Worm (Caenorhabditis elegans) whole organism, late embryonic: ENCODE results near the gene mab-3.

Experiments used
- C08G9.2 ChIP-seq: sonication (generic microtip); optimal IDR thresholded peaks from 2 replicates; lab custom pipeline; 2016; ENCODE audit warnings: mild to moderate bottlenecking, missing genetic modification characterization, moderate library complexity, missing compliant biosample characterization
- C38D4.7 ChIP-seq: fragments of 200-800 bp; sonication (Bioruptor generic); optimal IDR thresholded peaks from 2 replicates; lab custom pipeline; 2018; ENCODE audit warnings: mild to moderate bottlenecking, missing genetic modification characterization, moderate library complexity, missing compliant biosample characterization
- F13H6.1 ChIP-seq: sonication (generic microtip); optimal IDR thresholded peaks from 2 replicates; lab custom pipeline; 2016; ENCODE audit warnings: missing genetic modification characterization, missing compliant biosample characterization
- K02D7.2 ChIP-seq: sonication (generic microtip); optimal IDR thresholded peaks from 2 replicates; lab custom pipeline; 2017; ENCODE audit warnings: mild to moderate bottlenecking, missing genetic modification characterization, missing compliant biosample characterization
- T23F11.4 ChIP-seq: fragments of 200-800 bp; sonication (Bioruptor generic); optimal IDR thresholded peaks from 2 replicates; lab custom pipeline; 2018; ENCODE audit warnings: mild to moderate bottlenecking, missing genetic modification characterization, missing compliant biosample characterization
- ama-1 ChIP-seq: fragments of 150-350 bp; optimal IDR thresholded peaks from 2 replicates; lab custom pipeline; 2014
- ceh-14 ChIP-seq: sonication (generic microtip); optimal IDR thresholded peaks from 2 replicates; lab custom pipeline; 2016; ENCODE audit warnings: missing genotype, missing genetic modification characterization, missing compliant biosample characterization
- ceh-18 ChIP-seq: sonication (generic microtip); optimal IDR thresholded peaks from 2 replicates; lab custom pipeline; 2016; ENCODE audit warnings: missing genetic modification characterization, missing compliant biosample characterization
- ceh-34 ChIP-seq: sonication (generic microtip); optimal IDR thresholded peaks from 2 replicates; lab custom pipeline; 2016; ENCODE audit warnings: mild to moderate bottlenecking, missing genetic modification characterization, missing compliant biosample characterization
- ceh-45 ChIP-seq: fragments of 200-800 bp; sonication (Bioruptor generic); IDR thresholded peaks from 2 replicates; pipeline ENCODE4 v1.3.6; 2022; ENCODE audit warnings: missing genetic modification reagents, missing genetic modification characterization, missing compliant biosample characterization
- ceh-48 ChIP-seq: sonication (generic microtip); optimal IDR thresholded peaks from 2 replicates; lab custom pipeline; 2016; ENCODE audit warnings: missing genetic modification characterization, inconsistent platforms, missing compliant biosample characterization
- dmd-4 ChIP-seq: sonication (generic microtip); optimal IDR thresholded peaks from 2 replicates; lab custom pipeline; 2016; ENCODE audit warnings: borderline replicate concordance, missing genetic modification characterization, missing compliant biosample characterization
- dve-1 ChIP-seq: sonication (generic microtip); optimal IDR thresholded peaks from 2 replicates; lab custom pipeline; 2017; ENCODE audit warnings: antibody characterized with exemption, mild to moderate bottlenecking, missing genetic modification characterization, missing compliant biosample characterization
- elt-4 ChIP-seq: sonication (generic microtip); optimal IDR thresholded peaks from 2 replicates; lab custom pipeline; 2016; ENCODE audit warnings: missing genetic modification characterization, missing compliant biosample characterization
- ets-4 ChIP-seq: sonication (generic microtip); optimal IDR thresholded peaks from 2 replicates; lab custom pipeline; 2016; ENCODE audit warnings: missing genetic modification characterization, missing compliant biosample characterization
- gmeb-2 ChIP-seq: sonication (generic microtip); optimal IDR thresholded peaks from 2 replicates; lab custom pipeline; 2016; ENCODE audit warnings: missing genetic modification characterization, inconsistent platforms, missing compliant biosample characterization
- hlh-30 ChIP-seq: sonication (generic microtip); optimal IDR thresholded peaks from 2 replicates; lab custom pipeline; 2017; ENCODE audit warnings: antibody characterized with exemption, missing genetic modification characterization, missing compliant biosample characterization; ENCODE audit not compliant: insufficient read depth
- lin-11 ChIP-seq: fragments of 200-800 bp; sonication (Bioruptor generic); optimal IDR thresholded peaks from 2 replicates; lab custom pipeline; 2018; ENCODE audit warnings: mild to moderate bottlenecking, missing genetic modification characterization, missing compliant biosample characterization
- mec-3 ChIP-seq: sonication (generic microtip); optimal IDR thresholded peaks from 2 replicates; lab custom pipeline; 2016; ENCODE audit warnings: borderline replicate concordance, missing genetic modification characterization, missing compliant biosample characterization
- nhr-11 ChIP-seq: fragments of 150-350 bp; optimal IDR thresholded peaks from 2 replicates; lab custom pipeline; 2014; ENCODE audit warnings: missing biosample characterization, missing genetic modification characterization
- npax-4 ChIP-seq: sonication (generic microtip); optimal IDR thresholded peaks from 2 replicates; lab custom pipeline; 2016; ENCODE audit warnings: missing genetic modification characterization, missing compliant biosample characterization
- odd-2 ChIP-seq: sonication (generic microtip); optimal IDR thresholded peaks from 2 replicates; lab custom pipeline; 2017; ENCODE audit warnings: antibody characterized with exemption, mild to moderate bottlenecking, missing genetic modification characterization, missing compliant biosample characterization
- pag-3 ChIP-seq: sonication (generic microtip); optimal IDR thresholded peaks from 2 replicates; lab custom pipeline; 2016; ENCODE audit warnings: missing compliant biosample characterization, missing genetic modification characterization, borderline replicate concordance
- pqm-1 ChIP-seq: sonication (generic microtip); optimal IDR thresholded peaks from 2 replicates; lab custom pipeline; 2016; ENCODE audit warnings: missing genetic modification characterization, missing compliant biosample characterization
- pros-1 ChIP-seq: fragments of 150-350 bp; optimal IDR thresholded peaks from 2 replicates; lab custom pipeline; 2014; ENCODE audit warnings: missing biosample characterization, missing genetic modification reagents, missing genetic modification characterization
- rnt-1 ChIP-seq: sonication (generic microtip); optimal IDR thresholded peaks from 2 replicates; lab custom pipeline; 2016; ENCODE audit warnings: missing genetic modification characterization, missing compliant biosample characterization
- sox-4 ChIP-seq: sonication (generic microtip); optimal IDR thresholded peaks from 2 replicates; lab custom pipeline; 2017; ENCODE audit warnings: mild to moderate bottlenecking, missing genetic modification characterization, inconsistent platforms, missing compliant biosample characterization
- syd-9 ChIP-seq: sonication (generic microtip); optimal IDR thresholded peaks from 2 replicates; lab custom pipeline; 2016; ENCODE audit warnings: mild to moderate bottlenecking, missing genetic modification characterization, moderate library complexity, missing compliant biosample characterization
- tbx-2 ChIP-seq: sonication (generic microtip); optimal IDR thresholded peaks from 2 replicates; lab custom pipeline; 2016; ENCODE audit warnings: missing genetic modification characterization, missing compliant biosample characterization
- unc-3 ChIP-seq, 2 experiments: fragments of 200-800 bp in 1 of 2; sonication (Bioruptor generic) in 1 of 2; sonication (generic microtip) in 1 of 2; conservative IDR thresholded peaks in 1 of 2; optimal IDR thresholded peaks in 1 of 2; 2 replicates each; pipeline versions ENCODE4 v1.3.6 to Lab custom; 2016 to 2022; ENCODE audit warnings: missing compliant biosample characterization in 2 of 2, missing genetic modification characterization in 2 of 2, missing genetic modification reagents in 1 of 2
- unc-42 ChIP-seq: sonication (generic microtip); optimal IDR thresholded peaks from 2 replicates; lab custom pipeline; 2016; ENCODE audit warnings: missing genotype, missing genetic modification characterization, missing compliant biosample characterization
- unc-55 ChIP-seq: sonication (generic microtip); optimal IDR thresholded peaks from 2 replicates; lab custom pipeline; 2017; ENCODE audit warnings: missing biosample characterization, missing genetic modification reagents, missing genetic modification characterization
- zip-5 ChIP-seq: sonication (generic microtip); optimal IDR thresholded peaks from 2 replicates; lab custom pipeline; 2016; ENCODE audit warnings: missing genetic modification characterization, missing compliant biosample characterization
- ztf-16 ChIP-seq: sonication (generic microtip); optimal IDR thresholded peaks from 2 replicates; lab custom pipeline; 2017; ENCODE audit warnings: missing genetic modification characterization, missing compliant biosample characterization

The mab-3 gene

DNA sequence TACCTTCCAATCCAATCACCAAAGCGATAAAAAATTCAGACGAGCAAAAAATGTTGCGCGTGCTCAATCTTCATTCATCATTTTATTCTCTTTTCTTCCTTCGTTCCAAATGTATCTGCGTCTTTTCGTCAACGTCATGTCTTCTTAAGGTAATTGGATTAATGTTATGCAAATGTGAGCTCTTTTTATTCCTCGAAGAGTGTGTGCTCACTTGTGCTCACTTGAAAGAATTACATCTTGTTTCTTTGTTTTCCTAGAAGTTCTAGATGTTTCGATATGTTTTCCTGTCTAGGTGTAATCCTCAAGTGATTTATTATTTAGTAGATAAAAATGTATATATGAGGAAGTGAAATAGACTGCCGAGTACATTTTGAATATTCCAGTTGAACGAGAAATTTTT, 23.5 kb downstream of the mab-3 start:
- no peak for TF ChIP-seq dve-1 (tag; lab: Kevin White, UChicago)
- no peak for TF ChIP-seq ama-1
- TF ChIP-seq lin-11 (tag; lab: Kevin White, UChicago): no peak
- no peak for TF ChIP-seq pag-3 (tag; lab: Kevin White, UChicago)
- TF ChIP-seq ceh-34 (tag; lab: Kevin White, UChicago): no peak
- TF ChIP-seq pqm-1 (tag; lab: Kevin White, UChicago): no peak
- TF ChIP-seq T23F11.4: no peak
- TF ChIP-seq unc-3 (GFP tag; conservative IDR thresholded peaks at IDR 0.05; lab: Robert Waterston, UW): no peak
- TF ChIP-seq unc-3 (tag; optimal IDR thresholded peaks at IDR 0.05; lab: Kevin White, UChicago): no peak
- no peak for TF ChIP-seq ets-4 (tag; lab: Kevin White, UChicago)
- no peak for TF ChIP-seq nhr-11 (tag; lab: Kevin White, UChicago)

DNA sequence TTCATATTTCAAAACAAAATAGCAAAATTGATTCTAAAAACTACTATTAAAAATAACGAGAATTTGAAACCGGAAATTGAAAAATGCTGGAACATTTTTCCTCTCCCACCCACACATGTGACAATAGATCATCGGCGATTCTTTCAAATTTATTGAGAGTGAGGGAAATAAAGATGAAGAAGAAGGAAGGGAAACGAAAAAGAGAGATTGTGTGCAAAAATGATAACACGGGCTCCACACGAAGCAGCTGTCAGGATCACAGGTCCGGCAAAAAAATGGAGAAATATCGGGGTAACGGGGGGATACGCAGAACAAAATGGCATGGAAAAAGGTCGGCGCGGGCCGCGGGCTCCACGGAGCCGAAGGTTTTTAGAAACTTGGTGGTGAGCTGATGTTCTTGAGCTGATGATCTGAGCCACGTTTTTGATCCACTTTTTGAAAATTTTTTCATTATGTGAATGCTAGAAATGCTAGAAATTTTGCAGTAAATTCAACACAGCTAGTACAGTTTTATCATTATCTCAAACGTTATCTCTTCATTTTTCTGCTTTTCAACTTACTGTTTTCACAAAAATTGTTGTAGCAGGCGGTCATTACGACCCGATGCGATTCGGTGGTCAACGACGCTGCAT, 25.8 kb downstream of the mab-3 start, which contains the start of gene shk-1:
TSS of gene shk-1 (plus strand) at position 582 of the 632 bp plus-strand sequence.
- no peak for TF ChIP-seq ceh-48
- no peak for TF ChIP-seq C08G9.2 (tag; lab: Kevin White, UChicago)
- TF ChIP-seq dve-1 (tag; lab: Kevin White, UChicago): no peak
- no peak for TF ChIP-seq C38D4.7 (GFP tag; lab: Kevin White, UChicago)
- peak; percentile 23 for TF ChIP-seq rnt-1
- peak; percentile 77 for TF ChIP-seq ceh-18 (tag; lab: Kevin White, UChicago)
- no peak for TF ChIP-seq ztf-16 (tag; lab: Kevin White, UChicago)
- no peak for TF ChIP-seq npax-4 (tag; lab: Kevin White, UChicago)
- TF ChIP-seq pros-1 (tag; lab: Kevin White, UChicago): no peak
- TF ChIP-seq nhr-11 (tag; lab: Kevin White, UChicago): peak; percentile 87

- TF ChIP-seq odd-2 (tag; lab: Kevin White, UChicago): no peak
- TF ChIP-seq syd-9: no peak
- no peak for TF ChIP-seq pag-3 (tag; lab: Kevin White, UChicago)
- no peak for TF ChIP-seq zip-5 (tag; lab: Kevin White, UChicago)
- no peak for TF ChIP-seq dmd-4
- TF ChIP-seq K02D7.2 (tag; lab: Kevin White, UChicago): no peak
- TF ChIP-seq hlh-30 (tag; lab: Kevin White, UChicago): no peak
- TF ChIP-seq mec-3 (tag; lab: Kevin White, UChicago): no peak
- no peak for TF ChIP-seq tbx-2 (tag; lab: Kevin White, UChicago)
- TF ChIP-seq gmeb-2 (tag; lab: Kevin White, UChicago): no peak
- TF ChIP-seq sox-4 (tag; lab: Kevin White, UChicago): no peak
- no peak for TF ChIP-seq ceh-45
- TF ChIP-seq ceh-14: no peak
- TF ChIP-seq unc-42 (tag; lab: Kevin White, UChicago): no peak
Observed at ce11 chrII:9759382-9759781, 27.4 kb downstream of the mab-3 start.

DNA sequence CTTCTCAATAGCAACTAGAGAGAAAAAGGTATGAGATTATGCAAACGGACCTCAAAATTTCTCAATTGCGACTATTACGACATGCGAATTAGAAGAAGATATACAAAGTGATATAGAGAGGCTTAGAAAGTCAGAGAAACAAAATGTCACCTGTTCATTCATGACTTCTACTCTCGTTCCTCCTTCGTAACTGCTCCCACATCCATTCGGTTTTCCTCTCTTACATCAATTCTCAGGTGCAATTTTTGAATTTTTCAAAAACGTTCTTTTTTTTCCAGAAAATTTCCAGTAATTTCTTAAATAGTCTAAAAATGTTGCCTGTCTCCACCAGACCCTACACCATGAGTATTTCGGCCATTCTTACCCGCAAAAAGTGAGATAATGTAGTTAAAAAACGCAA, 32.8 kb downstream of the mab-3 start:
- TF ChIP-seq F13H6.1 (tag; lab: Kevin White, UChicago) (no peak), zip-5 (tag; lab: Kevin White, UChicago) (no peak), unc-55 (GFP tag; lab: Kevin White, UChicago) (peak; percentile 62), lin-11 (tag; lab: Kevin White, UChicago) (no peak), elt-4 (no peak)
